Worm (Caenorhabditis elegans) whole organism, early embryonic: Measurements from ENCODE around the gene F28E10.1.
A peak's percentile ranks its signal among the peaks of the same experiment; 100 is the strongest.

Experiments used
- B0310.2 ChIP-seq: sonication (generic microtip); optimal IDR thresholded peaks from 2 replicates; lab custom pipeline; 2016; ENCODE audit warnings: mild to moderate bottlenecking, missing genetic modification characterization, missing compliant biosample characterization
- F13C5.2 ChIP-seq: sonication (generic microtip); optimal IDR thresholded peaks from 2 replicates; lab custom pipeline; 2017; ENCODE audit warnings: mild to moderate bottlenecking, missing genetic modification characterization, inconsistent platforms, missing compliant biosample characterization
- aly-1 ChIP-seq: sonication (generic microtip); optimal IDR thresholded peaks from 2 replicates; lab custom pipeline; 2016; ENCODE audit warnings: missing genetic modification characterization, missing compliant biosample characterization
- ama-1 ChIP-seq: fragments of 150-350 bp; optimal IDR thresholded peaks from 2 replicates; lab custom pipeline; 2014
- ceh-13 ChIP-seq: fragments of 200-800 bp; sonication (Bioruptor generic); optimal IDR thresholded peaks from 2 replicates; lab custom pipeline; 2018; ENCODE audit warnings: mild to moderate bottlenecking, missing genetic modification characterization, missing compliant biosample characterization
- ceh-36 ChIP-seq: sonication (generic microtip); optimal IDR thresholded peaks from 2 replicates; lab custom pipeline; 2016; ENCODE audit warnings: missing genetic modification characterization, inconsistent platforms, missing compliant biosample characterization
- ets-7 ChIP-seq: sonication (generic microtip); optimal IDR thresholded peaks from 2 replicates; lab custom pipeline; 2016; ENCODE audit warnings: missing genotype, missing genetic modification characterization, missing compliant biosample characterization
- flt-1 ChIP-seq: fragments of 200-800 bp; sonication (Bioruptor generic); IDR thresholded peaks from 2 replicates; pipeline ENCODE4 v1.3.6; 2022; ENCODE audit warnings: missing genetic modification characterization, missing compliant biosample characterization
- hmbx-1 ChIP-seq: sonication (generic microtip); optimal IDR thresholded peaks from 2 replicates; lab custom pipeline; 2016; ENCODE audit warnings: mild to moderate bottlenecking, missing genetic modification characterization, missing compliant biosample characterization
- hmg-4 ChIP-seq: fragments of 200-800 bp; sonication (Bioruptor generic); optimal IDR thresholded peaks from 2 replicates; lab custom pipeline; 2018; ENCODE audit warnings: mild to moderate bottlenecking, missing genetic modification characterization, missing compliant biosample characterization
- hnd-1 ChIP-seq: sonication (generic microtip); optimal IDR thresholded peaks from 2 replicates; lab custom pipeline; 2016; ENCODE audit warnings: missing genetic modification characterization, missing compliant biosample characterization
- pes-1 ChIP-seq: fragments of 200-800 bp; sonication (Bioruptor generic); IDR thresholded peaks from 2 replicates; pipeline ENCODE4 v1.3.6; 2022; ENCODE audit warnings: missing genetic modification reagents, missing genetic modification characterization, missing compliant biosample characterization
- scrt-1 ChIP-seq: fragments of 200-800 bp; sonication (Bioruptor generic); IDR thresholded peaks from 2 replicates; pipeline ENCODE4 v1.3.6; 2022; ENCODE audit warnings: missing genetic modification characterization, missing compliant biosample characterization
- sea-1 ChIP-seq: fragments of 200-800 bp; sonication (Bioruptor generic); conservative IDR thresholded peaks from 2 replicates; pipeline ENCODE4 v1.3.6; 2022; ENCODE audit warnings: missing genetic modification characterization, missing compliant biosample characterization
- tbx-11 ChIP-seq: fragments of 200-800 bp; sonication (Bioruptor generic); IDR thresholded peaks from 2 replicates; pipeline ENCODE4 v1.3.6; 2022; ENCODE audit warnings: missing genetic modification characterization, missing compliant biosample characterization
- tbx-37 ChIP-seq: fragments of 200-800 bp; sonication (Bioruptor generic); conservative IDR thresholded peaks from 2 replicates; pipeline ENCODE4 v1.3.6; 2022; ENCODE audit warnings: missing genetic modification reagents, missing genetic modification characterization, missing compliant biosample characterization
- tra-4 ChIP-seq: sonication (generic microtip); optimal IDR thresholded peaks from 2 replicates; lab custom pipeline; 2017; ENCODE audit warnings: missing genetic modification characterization, missing compliant biosample characterization

The F28E10.1 gene

ce11 chrIV:4565882-4566281 is 2.8 kb upstream of the F28E10.1 start:
- TF ChIP-seq flt-1: no peak
- no peak for TF ChIP-seq tbx-37
- TF ChIP-seq B0310.2 (tag; lab: Kevin White, UChicago): no peak
- TF ChIP-seq sea-1 (GFP tag; lab: Robert Waterston, UW): no peak
- TF ChIP-seq ceh-13 (GFP tag; lab: Kevin White, UChicago): no peak
- TF ChIP-seq ets-7: no peak
- TF ChIP-seq tra-4 (tag; lab: Kevin White, UChicago): no peak
- no peak for TF ChIP-seq pes-1 (GFP tag; lab: Robert Waterston, UW)
- no peak for TF ChIP-seq hmbx-1 (tag; lab: Kevin White, UChicago)
- TF ChIP-seq hmg-4: no peak
- no peak for TF ChIP-seq tbx-11 (GFP tag; lab: Robert Waterston, UW)

DNA sequence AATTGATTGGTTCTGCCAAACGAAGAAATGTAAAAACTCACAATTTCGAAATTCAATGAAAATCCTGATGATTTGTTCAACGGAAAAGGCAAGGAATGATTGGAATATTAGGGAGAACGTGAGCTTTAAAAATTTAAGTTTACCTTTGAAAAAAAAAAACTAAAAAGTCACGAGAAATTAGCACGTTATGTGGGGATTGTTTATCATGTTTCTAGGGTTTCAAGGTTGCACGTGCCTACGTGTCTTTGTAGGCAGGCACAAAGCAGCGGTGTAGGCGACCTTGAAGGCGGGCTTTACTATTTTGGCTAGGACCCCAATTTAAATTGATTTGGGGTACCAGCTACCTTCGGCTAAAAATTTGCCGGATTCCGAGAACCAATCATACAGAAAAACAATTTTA is 1.3 kb upstream of the F28E10.1 start, which contains the start of gene F28E10.4:
F28E10.4 (minus strand) TSS at position 101 of the 400 bp plus-strand sequence.
- no peak for TF ChIP-seq hmbx-1 (tag; lab: Kevin White, UChicago)
- no peak for TF ChIP-seq tra-4 (tag; lab: Kevin White, UChicago)
- TF ChIP-seq tbx-37: no peak
- no peak for TF ChIP-seq F13C5.2 (tag; lab: Kevin White, UChicago)
- no peak for TF ChIP-seq sea-1 (GFP tag; lab: Robert Waterston, UW)
- TF ChIP-seq aly-1 (tag; lab: Kevin White, UChicago): no peak
- TF ChIP-seq ceh-36 (tag; lab: Kevin White, UChicago): no peak
- TF ChIP-seq hnd-1 (tag; lab: Kevin White, UChicago): no peak
- TF ChIP-seq ama-1 (lab: Kevin White, UChicago): no peak
- no peak for TF ChIP-seq scrt-1 (GFP tag; lab: Robert Waterston, UW)
- no peak for TF ChIP-seq ets-7
- no peak for TF ChIP-seq hmg-4
- TF ChIP-seq pes-1 (GFP tag; lab: Robert Waterston, UW): no peak
- TF ChIP-seq flt-1: no peak
- no peak for TF ChIP-seq B0310.2 (tag; lab: Kevin White, UChicago)

ce11 chrIV:4570599-4570998 is 2.0 kb downstream of the F28E10.1 start:
- TF ChIP-seq tbx-37 (no peak), sea-1 (GFP tag; lab: Robert Waterston, UW) (no peak)

DNA sequence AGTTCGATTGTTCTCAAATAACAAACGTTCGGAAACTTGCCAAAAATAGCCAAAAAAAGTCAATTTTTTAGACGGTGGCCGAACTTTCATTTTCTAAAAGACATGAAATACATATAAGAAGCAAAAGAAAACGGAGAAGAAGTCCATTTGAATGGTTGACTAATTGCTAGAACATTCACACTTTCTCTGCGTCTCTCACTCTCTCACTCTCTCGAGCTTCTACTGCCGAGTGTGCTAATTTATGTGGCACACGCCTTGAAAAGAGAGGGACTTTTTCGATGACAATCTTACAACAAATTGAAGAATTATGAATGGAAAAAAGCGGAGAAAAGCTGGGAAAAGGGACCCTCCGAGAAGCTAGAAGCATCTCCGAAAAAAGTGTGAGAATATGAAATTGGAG is 5.4 kb downstream of the F28E10.1 start:
- TF ChIP-seq scrt-1 (GFP tag; lab: Robert Waterston, UW) (no peak), hmg-4 (no peak), B0310.2 (tag; lab: Kevin White, UChicago) (no peak)

- TF ChIP-seq sea-1 (GFP tag; lab: Robert Waterston, UW): no peak
- TF ChIP-seq pes-1 (GFP tag; lab: Robert Waterston, UW): no peak
Measured at ce11 chrIV:4576847-4577246, 8.2 kb downstream of the F28E10.1 start.

DNA sequence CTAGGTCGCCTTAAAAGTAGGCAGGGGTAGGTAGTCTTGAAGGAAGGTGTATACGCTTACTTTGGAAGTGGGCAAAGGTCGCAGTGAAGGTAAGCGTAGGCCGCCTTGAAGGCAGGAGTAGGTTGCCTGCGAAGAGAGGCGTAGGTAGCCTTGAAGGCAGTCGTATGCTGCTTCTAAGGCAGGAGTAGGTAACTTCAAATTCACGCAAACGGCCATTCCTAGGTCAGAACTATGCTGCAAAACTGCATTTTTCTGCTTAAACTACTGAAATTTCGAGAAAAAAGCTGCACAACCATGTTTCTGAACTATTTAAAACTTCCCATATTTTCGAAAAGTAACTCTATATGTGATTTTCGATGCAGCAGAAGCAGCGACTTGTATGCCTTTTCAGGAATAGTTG is 10.8 kb downstream of the F28E10.1 start:
- no peak for TF ChIP-seq ceh-36 (tag; lab: Kevin White, UChicago)
- no peak for TF ChIP-seq hmg-4
- TF ChIP-seq hmbx-1 (tag; lab: Kevin White, UChicago): no peak
- no peak for TF ChIP-seq tra-4 (tag; lab: Kevin White, UChicago)
- no peak for TF ChIP-seq ceh-13 (GFP tag; lab: Kevin White, UChicago)
- no peak for TF ChIP-seq tbx-37
- TF ChIP-seq ama-1 (lab: Kevin White, UChicago): no peak
- TF ChIP-seq scrt-1 (GFP tag; lab: Robert Waterston, UW): no peak
- TF ChIP-seq F13C5.2 (tag; lab: Kevin White, UChicago): no peak
- TF ChIP-seq B0310.2 (tag; lab: Kevin White, UChicago): no peak
- no peak for TF ChIP-seq sea-1 (GFP tag; lab: Robert Waterston, UW)
- TF ChIP-seq aly-1 (tag; lab: Kevin White, UChicago): no peak
- no peak for TF ChIP-seq ets-7
- no peak for TF ChIP-seq tbx-11 (GFP tag; lab: Robert Waterston, UW)
- no peak for TF ChIP-seq pes-1 (GFP tag; lab: Robert Waterston, UW)
- no peak for TF ChIP-seq hnd-1 (tag; lab: Kevin White, UChicago)
- TF ChIP-seq flt-1: no peak

DNA sequence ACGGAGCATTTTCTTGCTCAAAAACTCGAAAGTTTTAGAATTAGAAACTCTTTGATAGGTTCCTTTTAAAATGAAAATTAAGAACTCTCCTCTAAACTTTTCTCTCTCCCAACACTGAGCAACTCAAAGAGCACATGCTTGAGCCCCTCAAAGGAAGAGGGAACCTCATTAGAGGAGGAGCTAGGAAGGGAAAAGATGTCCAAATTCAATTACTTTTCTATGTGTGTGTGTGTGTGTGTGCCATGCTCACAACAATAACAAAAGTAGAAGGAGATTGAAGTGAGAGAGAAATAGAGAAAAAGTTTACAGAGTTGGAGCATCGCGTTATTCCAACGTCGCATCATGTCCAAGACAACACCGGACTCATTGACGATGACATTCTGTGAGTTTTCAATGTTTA is 17.4 kb downstream of the F28E10.1 start:
- TF ChIP-seq aly-1 (tag; lab: Kevin White, UChicago) (no peak), F13C5.2 (tag; lab: Kevin White, UChicago) (no peak), ama-1 (lab: Kevin White, UChicago) (no peak), tra-4 (tag; lab: Kevin White, UChicago) (no peak), scrt-1 (GFP tag; lab: Robert Waterston, UW) (no peak), sea-1 (GFP tag; lab: Robert Waterston, UW) (no peak)

DNA sequence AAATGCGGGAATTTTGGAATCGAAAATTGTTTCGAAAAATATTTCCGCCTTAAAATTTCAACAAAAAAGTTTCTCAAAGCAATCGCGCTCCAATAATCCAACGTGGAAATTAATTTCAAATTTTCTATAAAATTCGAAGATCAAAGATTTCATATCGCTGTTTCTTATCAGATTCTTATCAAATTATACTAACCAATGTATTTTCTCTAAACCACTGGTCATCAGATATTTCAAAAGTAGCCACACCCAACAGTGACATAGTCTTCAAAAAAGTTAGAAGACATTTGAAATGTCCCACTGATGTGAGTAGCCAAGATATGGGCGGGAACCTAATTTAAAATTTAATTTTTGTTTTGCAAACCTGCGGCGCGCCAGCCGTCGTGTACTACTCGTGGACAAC is 18.9 kb downstream of the F28E10.1 start:
- TF ChIP-seq aly-1 (tag; lab: Kevin White, UChicago): no peak

DNA sequence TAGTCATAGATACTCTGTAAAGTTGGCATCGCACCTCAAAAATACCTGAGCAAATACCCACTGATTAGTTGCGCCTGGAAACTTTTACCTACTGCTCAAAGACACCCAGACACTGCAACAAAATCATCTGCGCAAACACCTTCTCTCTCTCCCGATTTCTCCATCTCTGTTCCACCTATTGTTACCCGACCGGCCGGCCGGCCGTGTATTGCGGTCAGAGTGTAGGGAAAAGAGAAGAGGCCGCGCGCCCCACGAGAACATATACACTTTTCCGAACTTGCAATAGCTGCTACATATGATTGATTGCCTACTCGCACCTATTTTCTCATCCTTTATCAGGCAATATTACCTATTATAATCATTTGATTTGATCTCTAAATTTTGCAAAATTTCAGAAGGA is 19.8 kb downstream of the F28E10.1 start:
- TF ChIP-seq flt-1: no peak
- TF ChIP-seq hmg-4: peak; percentile 72
